Worm (Caenorhabditis elegans): ENCODE results near the gene srh-139.

ce11 chrV:16437546-16437945 is 46.2 kb upstream of the srh-139 start, which contains the start of gene F26D2.15:
- no peak for TF ChIP-seq zag-1 (tag; optimal IDR thresholded peaks at IDR 0.05)
- no peak for TF ChIP-seq snpc-4 (tag; optimal IDR thresholded peaks at IDR 0.05)
- TF ChIP-seq nhr-237 (tag; optimal IDR thresholded peaks at IDR 0.05), result no peak
- TF ChIP-seq lin-39 (tag; optimal IDR thresholded peaks at IDR 0.05), result no peak
- no peak for TF ChIP-seq ama-1 (optimal IDR thresholded peaks at IDR 0.05)
- TF ChIP-seq elt-3 (tag; optimal IDR thresholded peaks at IDR 0.05), result no peak
- no peak for TF ChIP-seq nhr-12 (tag; optimal IDR thresholded peaks at IDR 0.05)

Measured in whole organism, L3 larva.